Fruit fly (Drosophila melanogaster) whole organism, wandering third instar larva: ENCODE results near the gene fon.

Experiments
- Abd-B ChIP-seq: fragments of >200 bp; optimal IDR thresholded peaks from 2 replicates; lab custom pipeline; 2017; ENCODE audit warnings: missing biosample characterization, missing genetic modification characterization
- CG32264 ChIP-seq: fragments of 200-800 bp; sonication (Bioruptor generic); optimal IDR thresholded peaks from 2 replicates; lab custom pipeline; 2016; ENCODE audit warnings: missing biosample characterization, missing genetic modification characterization
- CG9705 ChIP-seq: fragments of 200-800 bp; sonication (Bioruptor generic); optimal IDR thresholded peaks from 2 replicates; lab custom pipeline; 2018; ENCODE audit warnings: missing biosample characterization, mild to moderate bottlenecking, missing genetic modification characterization
- CrebA ChIP-seq: fragments of 200-800 bp; sonication (Bioruptor generic); optimal IDR thresholded peaks from 2 replicates; lab custom pipeline; 2016; ENCODE audit warnings: missing biosample characterization, mild to moderate bottlenecking, missing genetic modification characterization, borderline replicate concordance
- Dfd ChIP-seq: fragments of >200 bp; optimal IDR thresholded peaks from 2 replicates; lab custom pipeline; 2017; ENCODE audit warnings: missing biosample characterization, missing genetic modification characterization
- Dif ChIP-seq: fragments of 200-275, 200-300 bp; sonication (Bioruptor generic); optimal IDR thresholded peaks from 2 replicates; lab custom pipeline; 2018; ENCODE audit warnings: missing biosample characterization, missing genetic modification characterization; ENCODE audit not compliant: partially characterized antibody
- GATAd ChIP-seq: sonication (Bioruptor generic); optimal IDR thresholded peaks from 2 replicates; lab custom pipeline; 2016; ENCODE audit warnings: missing biosample characterization, missing genetic modification characterization
- HLH106 ChIP-seq: fragments of 200-800 bp; optimal IDR thresholded peaks from 3 replicates; lab custom pipeline; 2019; ENCODE audit warnings: missing biosample characterization, mild to moderate bottlenecking, missing genetic modification characterization, moderate library complexity
- Hnf4 ChIP-seq: fragments of 200-800 bp; sonication (Bioruptor generic); optimal IDR thresholded peaks from 2 replicates; lab custom pipeline; 2016; ENCODE audit warnings: missing biosample characterization, mild to moderate bottlenecking, missing genetic modification characterization
- Hr78 ChIP-seq: fragments of >200 bp; optimal IDR thresholded peaks from 2 replicates; lab custom pipeline; 2017; ENCODE audit warnings: missing biosample characterization, missing genetic modification characterization
- Hr83 ChIP-seq: fragments of 200-300 bp; sonication (Bioruptor generic); optimal IDR thresholded peaks from 2 replicates; lab custom pipeline; 2016; ENCODE audit warnings: missing biosample characterization, mild to moderate bottlenecking, missing genetic modification characterization, moderate library complexity; ENCODE audit not compliant: poor library complexity, severe bottlenecking
- Jra ChIP-seq: sonication (Bioruptor generic); optimal IDR thresholded peaks from 2 replicates; lab custom pipeline; 2016; ENCODE audit warnings: missing biosample characterization, missing genetic modification characterization
- Mio ChIP-seq: sonication (Bioruptor generic); optimal IDR thresholded peaks from 2 replicates; lab custom pipeline; 2016; ENCODE audit warnings: missing biosample characterization, missing genetic modification characterization
- Myc ChIP-seq: fragments of >200 bp; optimal IDR thresholded peaks from 2 replicates; lab custom pipeline; 2017
- N ChIP-seq: fragments of >200 bp; optimal IDR thresholded peaks from 2 replicates; lab custom pipeline; 2018; ENCODE audit warnings: missing biosample characterization, missing external identifiers, missing genetic modification characterization
- OdsH ChIP-seq: fragments of 200-800 bp; sonication (Bioruptor generic); optimal IDR thresholded peaks from 2 replicates; lab custom pipeline; 2016; ENCODE audit warnings: missing biosample characterization, mild to moderate bottlenecking, missing genetic modification characterization
- Rel ChIP-seq, 2 experiments: fragments of 200-800 bp; sonication (Bioruptor generic) in 1 of 2; optimal IDR thresholded peaks; 2 replicates in 1 of 2; 3 replicates in 1 of 2; lab custom pipeline; 2016 to 2019; ENCODE audit warnings: mild to moderate bottlenecking in 2 of 2, missing biosample characterization in 2 of 2, missing genetic modification characterization in 2 of 2, moderate library complexity in 1 of 2
- Sp1 ChIP-seq: fragments of 200-800 bp; sonication (Bioruptor generic); optimal IDR thresholded peaks from 3 replicates; lab custom pipeline; 2019; ENCODE audit warnings: missing biosample characterization, mild to moderate bottlenecking, missing genetic modification characterization, moderate library complexity
- Vsx2 ChIP-seq: fragments of 200-300, 225-300 bp; sonication (Bioruptor generic); optimal IDR thresholded peaks from 2 replicates; lab custom pipeline; 2018; ENCODE audit warnings: missing biosample characterization, missing genetic modification characterization; ENCODE audit not compliant: partially characterized antibody
- br ChIP-seq: fragments of 200-800 bp; sonication (Bioruptor generic); optimal IDR thresholded peaks from 2 replicates; lab custom pipeline; 2016; ENCODE audit warnings: missing biosample characterization, missing genetic modification characterization
- brk ChIP-seq: fragments of 200-800 bp; sonication (Bioruptor generic); optimal IDR thresholded peaks from 2 replicates; lab custom pipeline; 2016; ENCODE audit warnings: missing biosample characterization, mild to moderate bottlenecking, missing genetic modification characterization
- dl ChIP-seq, 2 experiments: fragments of 175-275, 200-275 bp in 1 of 2; fragments of 200-275 bp in 1 of 2; sonication (Bioruptor generic); optimal IDR thresholded peaks; lab custom pipeline; 2018; ENCODE audit warnings: mild to moderate bottlenecking in 2 of 2, missing biosample characterization in 2 of 2, missing genetic modification characterization in 2 of 2, moderate library complexity in 2 of 2; ENCODE audit not compliant: partially characterized antibody in 2 of 2, insufficient read depth in 1 of 2
- dmrt93B ChIP-seq: fragments of 200-800 bp; sonication (Bioruptor generic); optimal IDR thresholded peaks from 2 replicates; lab custom pipeline; 2018; ENCODE audit warnings: missing biosample characterization, mild to moderate bottlenecking, missing genetic modification characterization
- dsf ChIP-seq: sonication (Bioruptor generic); optimal IDR thresholded peaks from 2 replicates; lab custom pipeline; 2016; ENCODE audit warnings: missing biosample characterization, missing genetic modification characterization, borderline replicate concordance
- ey ChIP-seq: fragments of 200-800 bp; sonication (Bioruptor generic); optimal IDR thresholded peaks from 2 replicates; lab custom pipeline; 2016; ENCODE audit warnings: missing biosample characterization, missing genetic modification characterization
- foxo ChIP-seq, 2 experiments: fragments of 200-800 bp; sonication (Bioruptor generic); optimal IDR thresholded peaks; 2 replicates in 1 of 2; 3 replicates in 1 of 2; lab custom pipeline; 2016 to 2017; ENCODE audit warnings: missing biosample characterization in 2 of 2, missing genetic modification characterization in 2 of 2
- fru ChIP-seq: fragments of 200-800 bp; sonication (Bioruptor generic); optimal IDR thresholded peaks from 3 replicates; lab custom pipeline; 2016; ENCODE audit warnings: missing biosample characterization, mild to moderate bottlenecking, missing genetic modification characterization
- h ChIP-seq: fragments of 200-800 bp; sonication (Bioruptor generic); optimal IDR thresholded peaks from 3 replicates; lab custom pipeline; 2016; ENCODE audit warnings: missing biosample characterization, mild to moderate bottlenecking, missing genetic modification characterization
- jim ChIP-seq: fragments of 175-275, 200-325 bp; sonication (Bioruptor generic); optimal IDR thresholded peaks from 2 replicates; lab custom pipeline; 2016; ENCODE audit warnings: missing biosample characterization, mild to moderate bottlenecking, missing genetic modification characterization
- lola ChIP-seq: fragments of >200 bp; optimal IDR thresholded peaks from 2 replicates; lab custom pipeline; 2017; ENCODE audit warnings: missing biosample characterization, missing genetic modification characterization
- psq ChIP-seq: fragments of 200-800 bp; sonication (Bioruptor generic); optimal IDR thresholded peaks from 3 replicates; lab custom pipeline; 2017; ENCODE audit warnings: missing biosample characterization, mild to moderate bottlenecking, missing genetic modification characterization, moderate library complexity
- rgr ChIP-seq: fragments of 200-800 bp; sonication (Bioruptor generic); optimal IDR thresholded peaks from 3 replicates; lab custom pipeline; 2016; ENCODE audit warnings: missing biosample characterization, mild to moderate bottlenecking, missing genetic modification characterization
- sage ChIP-seq: fragments of 200-800 bp; sonication (Bioruptor generic); optimal IDR thresholded peaks from 2 replicates; lab custom pipeline; 2016; ENCODE audit warnings: missing biosample characterization, mild to moderate bottlenecking, missing genetic modification characterization
- sv ChIP-seq: fragments of 200-800 bp; sonication (Bioruptor generic); optimal IDR thresholded peaks from 3 replicates; lab custom pipeline; 2016; ENCODE audit warnings: missing biosample characterization, missing genetic modification characterization
- tai ChIP-seq: sonication (Bioruptor generic); optimal IDR thresholded peaks from 2 replicates; lab custom pipeline; 2016; ENCODE audit warnings: missing biosample characterization, missing genetic modification characterization
- usp ChIP-seq: fragments of >200 bp; optimal IDR thresholded peaks from 2 replicates; lab custom pipeline; 2017; ENCODE audit warnings: missing biosample characterization, missing genetic modification characterization
- woc ChIP-seq: sonication (Bioruptor generic); optimal IDR thresholded peaks from 2 replicates; lab custom pipeline; 2016; ENCODE audit warnings: missing biosample characterization, mild to moderate bottlenecking, missing genetic modification characterization

fon gene

dm6 chr2L:19364075-19364474 lies 21.9 kb downstream of the fon start, which contains the start of gene CG13086:
Gene CG13086 (plus strand): TSS chr2L:19364375.
- no peak for TF ChIP-seq lola (GFP tag; lab: Kevin White, UChicago)
- no peak for TF ChIP-seq Abd-B (GFP tag; lab: Kevin White, UChicago)
- TF ChIP-seq N (GFP tag; lab: Kevin White, UChicago): no peak
- TF ChIP-seq usp (GFP tag; lab: Kevin White, UChicago): no peak
- TF ChIP-seq Mio (GFP tag; lab: Kevin White, UChicago): no peak
- no peak for TF ChIP-seq dsf (GFP tag; lab: Kevin White, UChicago)
- no peak for TF ChIP-seq dmrt93B
- no peak for TF ChIP-seq Jra (GFP tag; lab: Kevin White, UChicago)
- TF ChIP-seq sv (GFP tag; lab: Kevin White, UChicago): no peak
- TF ChIP-seq Hr78 (GFP tag; lab: Kevin White, UChicago): no peak
- no peak for TF ChIP-seq CG32264 (GFP tag; lab: Kevin White, UChicago)
- TF ChIP-seq CrebA (GFP tag; lab: Kevin White, UChicago): no peak
- no peak for TF ChIP-seq Dfd (GFP tag; lab: Kevin White, UChicago)
- TF ChIP-seq Vsx2 (GFP tag; lab: Kevin White, UChicago): no peak
- TF ChIP-seq GATAd: no peak
- TF ChIP-seq h (GFP tag; lab: Kevin White, UChicago): no peak
- no peak for TF ChIP-seq woc
- no peak for TF ChIP-seq fru

dm6 chr2L:19363530-19363929 lies 22.5 kb downstream of the fon start:
- TF ChIP-seq h (GFP tag; lab: Kevin White, UChicago) (peak; percentile 2), OdsH (no peak), HLH106 (tag; lab: Kevin White, UChicago) (peak; percentile 14), CrebA (GFP tag; lab: Kevin White, UChicago) (no peak), foxo (GFP tag; optimal IDR thresholded peaks at IDR 0.05; lab: Kevin White, UChicago) (peak in 1 of 2 experiments; percentile 6), sv (GFP tag; lab: Kevin White, UChicago) (no peak), Dfd (GFP tag; lab: Kevin White, UChicago) (no peak), Myc (lab: Kevin White, UChicago) (peak; percentile 93), woc (peak; percentile 36)

- TF ChIP-seq psq (GFP tag; lab: Kevin White, UChicago) (peak; percentile 98), HLH106 (tag; lab: Kevin White, UChicago) (no peak)
Measured at dm6 chr2L:19362734-19363363, 23.2 kb downstream of the fon start, which contains the start of gene dnt. Gene dnt (minus strand): TSS chr2L:19363227.

- no peak for TF ChIP-seq N (GFP tag; lab: Kevin White, UChicago)
- TF ChIP-seq Dif (GFP tag; lab: Kevin White, UChicago): no peak
- TF ChIP-seq h (GFP tag; lab: Kevin White, UChicago): peak; percentile 77
- TF ChIP-seq woc: peak; percentile 70
- TF ChIP-seq usp (GFP tag; lab: Kevin White, UChicago): no peak
- no peak for TF ChIP-seq Vsx2 (GFP tag; lab: Kevin White, UChicago)
- no peak for TF ChIP-seq Myc (lab: Kevin White, UChicago)
- TF ChIP-seq Dfd (GFP tag; lab: Kevin White, UChicago): no peak
- peak; percentile 3 for TF ChIP-seq Hnf4 (GFP tag; lab: Kevin White, UChicago)
- peak; percentile 80 for TF ChIP-seq Sp1 (GFP tag; lab: Kevin White, UChicago)
- peak; percentile 58 for TF ChIP-seq CG9705 (GFP tag; lab: Kevin White, UChicago)
- TF ChIP-seq ey (GFP tag; lab: Kevin White, UChicago): peak; percentile 65
- peak; percentile 69 for TF ChIP-seq rgr (GFP tag; lab: Kevin White, UChicago)
- peak; percentile 79 for TF ChIP-seq fru
- peak; percentile 89 for TF ChIP-seq psq (GFP tag; lab: Kevin White, UChicago)
- no peak for TF ChIP-seq sv (GFP tag; lab: Kevin White, UChicago)
- peak; percentile 48 for TF ChIP-seq dmrt93B
- no peak for TF ChIP-seq sage (GFP tag; lab: Kevin White, UChicago)
- peak; percentile 56 for TF ChIP-seq br
- no peak for TF ChIP-seq Jra (GFP tag; lab: Kevin White, UChicago)
- peak; percentile 68 for TF ChIP-seq OdsH
- peak in 1 of 2 experiments; percentile 79 for TF ChIP-seq foxo (GFP tag; optimal IDR thresholded peaks at IDR 0.05; lab: Kevin White, UChicago)
- peak; percentile 84 for TF ChIP-seq HLH106 (tag; lab: Kevin White, UChicago)
- no peak for TF ChIP-seq Mio (GFP tag; lab: Kevin White, UChicago)
- TF ChIP-seq dl (GFP tag; optimal IDR thresholded peaks at IDR 0.05; lab: Kevin White, UChicago; ENCODE audit: insufficient read depth in 1 of 2, partially characterized antibody in 2 of 2): peak in 1 of 2 experiments; percentile 38
- TF ChIP-seq CrebA (GFP tag; lab: Kevin White, UChicago): no peak
- TF ChIP-seq GATAd: no peak
- TF ChIP-seq dsf (GFP tag; lab: Kevin White, UChicago): no peak
- peak; percentile 40 for TF ChIP-seq brk (GFP tag; lab: Kevin White, UChicago)
- TF ChIP-seq Rel (GFP tag; optimal IDR thresholded peaks at IDR 0.05; lab: Kevin White, UChicago): no peak
- peak; percentile 26 for TF ChIP-seq Rel (tag; optimal IDR thresholded peaks at IDR 0.05; lab: Kevin White, UChicago)
- peak; percentile 29 for TF ChIP-seq tai
- no peak for TF ChIP-seq lola (GFP tag; lab: Kevin White, UChicago)
- no peak for TF ChIP-seq Abd-B (GFP tag; lab: Kevin White, UChicago)
- no peak for TF ChIP-seq Hr83 (GFP tag; lab: Kevin White, UChicago)
- no peak for TF ChIP-seq jim (GFP tag; lab: Kevin White, UChicago)
- TF ChIP-seq Hr78 (GFP tag; lab: Kevin White, UChicago): no peak
Measured at dm6 chr2L:19361632-19362142, 24.3 kb downstream of the fon start.
